Worm (Caenorhabditis elegans) whole organism, L3 larva: ENCODE data around the gene T03G11.10.

Source experiments
- nhr-12 ChIP-seq: fragments of 150-350 bp; optimal IDR thresholded peaks from 2 replicates; lab custom pipeline; 2014; ENCODE audit warnings: missing biosample characterization, missing genetic modification characterization
- nhr-76 ChIP-seq: fragments of 150-350 bp; sonication (generic microtip); optimal IDR thresholded peaks from 5 replicates; lab custom pipeline; 2014; ENCODE audit warnings: missing biosample characterization, missing genetic modification characterization

DNA sequence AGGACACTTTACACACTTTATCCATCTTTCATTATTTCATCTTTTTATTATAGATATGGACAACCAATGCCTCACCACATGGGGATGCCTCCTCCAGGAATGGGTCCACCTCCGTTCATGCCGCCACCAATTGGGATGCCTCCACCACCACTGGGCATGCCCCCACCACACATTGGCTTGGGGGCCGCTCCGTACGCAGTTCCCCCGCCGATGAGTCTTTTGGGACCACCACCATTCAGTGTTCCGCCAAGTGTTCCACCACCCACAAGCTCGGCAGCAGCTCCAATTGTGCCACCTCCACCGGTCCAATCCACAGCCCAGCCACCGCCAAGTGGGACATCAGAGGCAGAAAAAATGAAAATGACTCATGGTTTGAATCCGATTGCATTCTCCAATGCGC lies 43.8 kb upstream of the T03G11.10 start:
- TF ChIP-seq nhr-12 (tag; lab: Kevin White, UChicago) (no peak), nhr-76 (no peak)
